Worm (Caenorhabditis elegans): Measurements from ENCODE around the gene ZC449.4.

DNA sequence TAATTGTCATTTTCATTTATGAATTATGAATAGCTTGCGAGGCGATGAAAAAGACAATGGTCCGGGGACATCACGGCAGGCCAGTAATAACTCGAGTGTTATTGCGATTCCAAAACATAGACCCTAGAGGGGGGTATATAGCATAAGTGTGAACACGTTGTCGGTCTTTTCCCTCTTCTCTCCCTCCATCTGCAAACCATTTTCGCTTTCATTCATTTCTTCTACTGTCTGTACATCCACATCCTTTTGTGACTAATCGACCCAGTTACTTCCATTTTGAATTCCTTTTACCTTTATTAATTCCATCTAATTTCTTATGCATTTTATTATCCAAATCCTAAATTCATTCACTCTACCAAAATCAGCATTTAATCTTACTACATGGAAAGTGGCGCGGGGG, 37.3 kb upstream of the ZC449.4 start:
- TF ChIP-seq unc-120 (tag; optimal IDR thresholded peaks at IDR 0.05; ENCODE audit: poor library complexity, severe bottlenecking) = no peak
- no peak for TF ChIP-seq pha-4 (tag; optimal IDR thresholded peaks at IDR 0.05)
- no peak for TF ChIP-seq nhr-12 (tag; optimal IDR thresholded peaks at IDR 0.05)
- no peak for TF ChIP-seq ceh-83 (GFP tag; optimal IDR thresholded peaks at IDR 0.05)
- TF ChIP-seq lsy-2 (tag; optimal IDR thresholded peaks at IDR 0.05) = no peak
- TF ChIP-seq drap-1 (GFP tag; optimal IDR thresholded peaks at IDR 0.05) = no peak
- TF ChIP-seq unc-62 (GFP tag; optimal IDR thresholded peaks at IDR 0.05) = no peak

All from whole organism, mixed stage, embryonic.